Worm (Caenorhabditis elegans) whole organism, young adult: Measurements from ENCODE around the gene esyt-2.

Experiments used
- F22D6.2 ChIP-seq: sonication (generic microtip); optimal IDR thresholded peaks from 2 replicates; lab custom pipeline; 2016; ENCODE audit warnings: mild to moderate bottlenecking, missing genetic modification characterization, missing compliant biosample characterization
- aptf-2 ChIP-seq: fragments of 200-800 bp; sonication (Bioruptor generic); conservative IDR thresholded peaks from 2 replicates; pipeline ENCODE4 v1.3.6; 2022; ENCODE audit warnings: missing genetic modification reagents, missing genetic modification characterization, missing compliant biosample characterization
- ccch-3 ChIP-seq: fragments of 200-800 bp; sonication (Bioruptor generic); optimal IDR thresholded peaks from 2 replicates; lab custom pipeline; 2018; ENCODE audit warnings: mild to moderate bottlenecking, missing genetic modification characterization, missing compliant biosample characterization
- madf-10 ChIP-seq: sonication (generic microtip); optimal IDR thresholded peaks from 2 replicates; lab custom pipeline; 2016; ENCODE audit warnings: mild to moderate bottlenecking, missing genetic modification characterization, missing compliant biosample characterization
- pha-4 ChIP-seq: fragments of 150-350 bp; sonication (generic microtip); optimal IDR thresholded peaks from 2 replicates; lab custom pipeline; 2014; ENCODE audit warnings: missing biosample characterization, missing genetic modification reagents, missing genetic modification characterization
- rpc-1 ChIP-seq, 2 experiments: fragments of 150-350 bp in 1 of 2; sonication (generic microtip) in 1 of 2; optimal IDR thresholded peaks; 2 replicates each; lab custom pipeline; 2014 to 2018; ENCODE audit warnings: missing biosample characterization in 1 of 2, missing genetic modification characterization in 1 of 2, missing genetic modification reagents in 1 of 2, missing genotype in 1 of 2
- tbx-9 ChIP-seq: sonication (generic microtip); optimal IDR thresholded peaks from 2 replicates; lab custom pipeline; 2016; ENCODE audit warnings: borderline replicate concordance, missing genetic modification characterization, inconsistent platforms, missing compliant biosample characterization
- unc-130 ChIP-seq: sonication (generic microtip); optimal IDR thresholded peaks from 2 replicates; lab custom pipeline; 2016; ENCODE audit warnings: missing genetic modification reagents, missing genetic modification characterization, missing compliant biosample characterization

ce11 chrIII:6178586-6178985 is 52.2 kb downstream of the esyt-2 start, which contains the start of gene F42A10.7:
- TF ChIP-seq tbx-9 (tag; lab: Kevin White, UChicago) (no peak), aptf-2 (GFP tag; lab: Robert Waterston, UW) (no peak), unc-130 (GFP tag; lab: Kevin White, UChicago) (no peak), rpc-1 (optimal IDR thresholded peaks at IDR 0.05; lab: Kevin White, UChicago) (no peak), rpc-1 (tag; optimal IDR thresholded peaks at IDR 0.05; lab: Kevin White, UChicago) (no peak), pha-4 (tag; lab: Kevin White, UChicago) (no peak), ccch-3 (GFP tag; lab: Kevin White, UChicago) (no peak), F22D6.2 (tag; lab: Kevin White, UChicago) (no peak), madf-10 (tag; lab: Kevin White, UChicago) (no peak)
